Worm (Caenorhabditis elegans) whole organism, mixed stage, embryonic: Measurements from ENCODE around the gene C03A3.1.

ENCODE experiments used
- elt-3 ChIP-seq: fragments of 150-350 bp; optimal IDR thresholded peaks from 2 replicates; lab custom pipeline; 2014; ENCODE audit warnings: missing biosample characterization, missing genetic modification characterization
- flh-1 ChIP-seq: fragments of 200-800 bp; sonication (Bioruptor generic); optimal IDR thresholded peaks from 2 replicates; lab custom pipeline; 2018; ENCODE audit warnings: mild to moderate bottlenecking, missing genetic modification characterization, moderate library complexity, missing compliant biosample characterization
- lin-32 ChIP-seq: fragments of 200-800 bp; sonication (Bioruptor generic); optimal IDR thresholded peaks from 2 replicates; lab custom pipeline; 2018; ENCODE audit warnings: mild to moderate bottlenecking, missing genetic modification characterization, missing compliant biosample characterization
- nhr-237 ChIP-seq: fragments of 150-350 bp; optimal IDR thresholded peaks from 2 replicates; lab custom pipeline; 2014; ENCODE audit warnings: missing biosample characterization, missing genetic modification characterization
- pha-4 ChIP-seq: fragments of 150-350 bp; optimal IDR thresholded peaks from 2 replicates; lab custom pipeline; 2018; ENCODE audit warnings: missing biosample characterization, missing genetic modification reagents, missing genetic modification characterization

ce11 chrX:11289925-11290324 is 32.8 kb downstream of the C03A3.1 start:
- no peak for TF ChIP-seq nhr-237 (tag; lab: Kevin White, UChicago)
- no peak for TF ChIP-seq elt-3 (tag; lab: Kevin White, UChicago)
- TF ChIP-seq flh-1 (GFP tag; lab: Kevin White, UChicago): no peak
- no peak for TF ChIP-seq pha-4
- no peak for TF ChIP-seq lin-32 (GFP tag; lab: Kevin White, UChicago)
